Fruit fly (Drosophila melanogaster): ENCODE data around the gene RluA-2.

The RluA-2 gene

DNA sequence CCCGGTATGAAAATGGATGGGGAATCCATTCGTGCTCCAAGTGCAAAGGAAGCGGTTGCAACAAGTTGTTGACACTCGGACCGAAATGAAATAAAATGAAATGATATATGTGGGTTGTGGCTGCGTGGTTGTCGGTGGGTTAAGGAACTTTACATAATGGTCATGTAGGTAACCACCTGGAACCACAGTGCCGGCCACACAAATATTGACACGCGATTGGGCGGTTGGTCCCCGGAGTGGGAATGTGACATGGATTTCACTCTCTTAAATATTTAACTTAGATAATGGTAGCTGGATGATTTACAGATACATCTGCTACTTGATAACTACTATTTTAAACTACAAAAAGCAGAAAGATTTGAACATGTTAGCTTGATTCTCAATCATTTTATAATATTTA, 28.0 kb downstream of the RluA-2 start:
- TF ChIP-seq CG8924 (tag; optimal IDR thresholded peaks at IDR 0.05) (no peak), CG6854 (GFP tag; optimal IDR thresholded peaks at IDR 0.05) (no peak), CG7271 (tag; optimal IDR thresholded peaks at IDR 0.05) (no peak), Fer1 (GFP tag; optimal IDR thresholded peaks at IDR 0.05) (no peak), CG7357 (GFP tag; IDR thresholded peaks at IDR 0.05) (no peak), Hr78 (GFP tag; optimal IDR thresholded peaks at IDR 0.05) (no peak), lbe (GFP tag; optimal IDR thresholded peaks at IDR 0.05) (no peak), CG1233 (GFP tag; optimal IDR thresholded peaks at IDR 0.05) (peak; percentile 41), Chrac-16 (GFP tag; optimal IDR thresholded peaks at IDR 0.05) (no peak), CG17328 (GFP tag; IDR thresholded peaks at IDR 0.05) (no peak), fru (optimal IDR thresholded peaks at IDR 0.05) (no peak), tin (GFP tag; optimal IDR thresholded peaks at IDR 0.05) (no peak), repo (GFP tag; optimal IDR thresholded peaks at IDR 0.05) (no peak), tup (GFP tag; optimal IDR thresholded peaks at IDR 0.05) (no peak), HmgZ (tag; optimal IDR thresholded peaks at IDR 0.05) (no peak), Stat92E (GFP tag; optimal IDR thresholded peaks at IDR 0.05) (no peak), lov (optimal IDR thresholded peaks at IDR 0.05) (no peak), lov (GFP tag; IDR thresholded peaks at IDR 0.05) (0 out of 3 replicates have a peak, but pooled peaks have one; percentile 9), CG4328 (GFP tag; optimal IDR thresholded peaks at IDR 0.05) (no peak), CG4424 (GFP tag; optimal IDR thresholded peaks at IDR 0.05) (no peak), al (GFP tag; IDR thresholded peaks at IDR 0.05) (no peak), CG34376 (GFP tag; optimal IDR thresholded peaks at IDR 0.05) (no peak), Sox100B (GFP tag; optimal IDR thresholded peaks at IDR 0.05) (no peak), Bgb (GFP tag; IDR thresholded peaks at IDR 0.05; ENCODE audit: partially characterized antibody) (no peak), inv (GFP tag; IDR thresholded peaks at IDR 0.05; ENCODE audit: partially characterized antibody) (no peak), CTCF (GFP tag; optimal IDR thresholded peaks at IDR 0.05) (no peak), Fer2 (tag; optimal IDR thresholded peaks at IDR 0.05) (no peak), CG43689 (GFP tag; IDR thresholded peaks at IDR 0.05) (no peak), Sry-δ (GFP tag; optimal IDR thresholded peaks at IDR 0.05) (no peak), CG17186 (GFP tag; optimal IDR thresholded peaks at IDR 0.05) (no peak), CG9609 (GFP tag; optimal IDR thresholded peaks at IDR 0.05) (no peak), HLH4C (GFP tag; IDR thresholded peaks at IDR 0.05; ENCODE audit: partially characterized antibody) (no peak), hbn (GFP tag; IDR thresholded peaks at IDR 0.05; ENCODE audit: partially characterized antibody) (no peak), CG5245 (GFP tag; optimal IDR thresholded peaks at IDR 0.05) (no peak), dm (GFP tag; optimal IDR thresholded peaks at IDR 0.05) (no peak), CoRest (tag; optimal IDR thresholded peaks at IDR 0.05) (no peak), row (GFP tag; IDR thresholded peaks at IDR 0.05) (no peak), corto (GFP tag; optimal IDR thresholded peaks at IDR 0.05) (no peak), klu (GFP tag; IDR thresholded peaks at IDR 0.05) (no peak), CG2202 (tag; optimal IDR thresholded peaks at IDR 0.05) (peak; percentile 69), nerfin-2 (GFP tag; IDR thresholded peaks at IDR 0.05; ENCODE audit: partially characterized antibody) (no peak), CG7372 (GFP tag; IDR thresholded peaks at IDR 0.05) (no peak), da (GFP tag; optimal IDR thresholded peaks at IDR 0.05) (no peak), Abd-B (GFP tag; optimal IDR thresholded peaks at IDR 0.05) (no peak), CG10267 (tag; optimal IDR thresholded peaks at IDR 0.05) (no peak), unpg (GFP tag; optimal IDR thresholded peaks at IDR 0.05) (peak; percentile 34), CG11504 (tag; optimal IDR thresholded peaks at IDR 0.05) (peak; percentile 17), Neu2 (GFP tag; optimal IDR thresholded peaks at IDR 0.05; ENCODE audit: borderline replicate concordance) (no peak), lab (GFP tag; optimal IDR thresholded peaks at IDR 0.05) (no peak), E2f2 (GFP tag; IDR thresholded peaks at IDR 0.05) (no peak), mam (GFP tag; optimal IDR thresholded peaks at IDR 0.05) (no peak), CG10431 (GFP tag; optimal IDR thresholded peaks at IDR 0.05) (no peak)
